Worm (Caenorhabditis elegans) whole organism, L4/young adult: Measurements from ENCODE around the gene srd-48.

Experiments used
- dao-5 ChIP-seq: sonication (generic microtip); optimal IDR thresholded peaks from 2 replicates; lab custom pipeline; 2016; ENCODE audit warnings: missing genotype, missing genetic modification characterization, moderate library complexity, missing compliant biosample characterization
- him-1 ChIP-seq: sonication (generic microtip); optimal IDR thresholded peaks from 2 replicates; lab custom pipeline; 2016; ENCODE audit warnings: missing genotype, missing genetic modification reagents, missing genetic modification characterization, missing compliant biosample characterization

DNA sequence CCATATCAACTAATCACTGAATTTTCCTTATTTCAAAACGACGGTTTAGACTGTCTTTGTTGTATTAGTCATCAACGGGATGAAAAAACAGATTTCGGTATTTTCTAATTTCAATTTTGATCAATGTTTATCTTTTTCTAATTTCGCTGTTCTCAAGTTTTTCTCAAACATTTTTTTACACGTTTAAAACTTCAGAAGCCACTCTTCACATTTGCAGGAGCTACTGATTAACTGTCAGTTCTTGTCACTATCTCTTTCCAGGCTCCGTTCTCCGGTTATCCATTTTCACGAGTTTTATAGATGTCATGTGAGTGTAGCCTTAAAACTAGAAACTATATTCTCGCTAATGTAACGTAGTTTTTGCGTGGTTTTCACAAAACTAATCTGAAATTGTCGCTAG is 45.4 kb upstream of the srd-48 start, which contains the start of gene C04B4.4:
- TF ChIP-seq dao-5 (tag; lab: Kevin White, UChicago) (no peak), him-1 (tag; lab: Kevin White, UChicago) (no peak)
